Worm (Caenorhabditis elegans): ENCODE data around the gene F47F2.1.

Gene F47F2.1

ce11 chrX:3875714-3876113 lies 2.6 kb upstream of the F47F2.1 start:
- TF ChIP-seq fkh-10 (GFP tag; optimal IDR thresholded peaks at IDR 0.05) (peak; percentile 11), hlh-15 (tag; optimal IDR thresholded peaks at IDR 0.05) (no peak), unc-42 (tag; optimal IDR thresholded peaks at IDR 0.05) (peak; percentile 99), odd-2 (tag; optimal IDR thresholded peaks at IDR 0.05) (no peak), ceh-19 (GFP tag; optimal IDR thresholded peaks at IDR 0.05) (no peak), pax-1 (tag; optimal IDR thresholded peaks at IDR 0.05) (no peak), C08G9.2 (tag; optimal IDR thresholded peaks at IDR 0.05) (no peak), ztf-16 (tag; optimal IDR thresholded peaks at IDR 0.05) (no peak)

- TF ChIP-seq pha-2 (tag; optimal IDR thresholded peaks at IDR 0.05), result no peak
- no peak for TF ChIP-seq ceh-19 (GFP tag; optimal IDR thresholded peaks at IDR 0.05)
- TF ChIP-seq ceh-45 (GFP tag; IDR thresholded peaks at IDR 0.05), result no peak
- TF ChIP-seq sdc-2 (tag; optimal IDR thresholded peaks at IDR 0.05), result no peak
- TF ChIP-seq pag-3 (tag; optimal IDR thresholded peaks at IDR 0.05; ENCODE audit: borderline replicate concordance), result no peak
- TF ChIP-seq syd-9 (tag; optimal IDR thresholded peaks at IDR 0.05), result peak; percentile 1
- TF ChIP-seq ceh-22 (tag; optimal IDR thresholded peaks at IDR 0.05), result no peak
- no peak for TF ChIP-seq fax-1 (tag; optimal IDR thresholded peaks at IDR 0.05)
- no peak for TF ChIP-seq fkh-6 (tag; optimal IDR thresholded peaks at IDR 0.05)
- no peak for TF ChIP-seq ama-1 (optimal IDR thresholded peaks at IDR 0.05)
- peak; percentile 32 for TF ChIP-seq ceh-31 (tag; optimal IDR thresholded peaks at IDR 0.05)
These were observed 9.3 kb downstream of the F47F2.1 start for ce11 chrX:3887595-3887994.

- TF ChIP-seq K09A11.1 (tag; optimal IDR thresholded peaks at IDR 0.05; ENCODE audit: insufficient read depth) (no peak), F13H6.1 (tag; optimal IDR thresholded peaks at IDR 0.05) (no peak), ceh-14 (tag; optimal IDR thresholded peaks at IDR 0.05) (no peak), hlh-6 (tag; optimal IDR thresholded peaks at IDR 0.05) (no peak), ztf-16 (tag; optimal IDR thresholded peaks at IDR 0.05) (no peak), ceh-2 (tag; optimal IDR thresholded peaks at IDR 0.05) (no peak), tbx-7 (tag; optimal IDR thresholded peaks at IDR 0.05) (no peak), pat-9 (tag; optimal IDR thresholded peaks at IDR 0.05) (no peak), ceh-18 (tag; optimal IDR thresholded peaks at IDR 0.05) (no peak), ttx-3 (tag; optimal IDR thresholded peaks at IDR 0.05) (no peak), sdc-2 (tag; optimal IDR thresholded peaks at IDR 0.05) (no peak), fkh-6 (tag; optimal IDR thresholded peaks at IDR 0.05) (no peak), npax-4 (tag; optimal IDR thresholded peaks at IDR 0.05) (no peak), ceh-45 (GFP tag; IDR thresholded peaks at IDR 0.05) (no peak), ets-4 (tag; optimal IDR thresholded peaks at IDR 0.05) (no peak)
These were observed 17.2 kb downstream of the F47F2.1 start, which contains the start of gene F47F2.3 for ce11 chrX:3895577-3895976. Gene F47F2.3, minus strand, starts transcription at chrX:3895677.

ce11 chrX:3898255-3899177 lies 20.2 kb downstream of the F47F2.1 start:
- TF ChIP-seq pha-4 (tag; optimal IDR thresholded peaks at IDR 0.05) (no peak), C38D4.7 (GFP tag; optimal IDR thresholded peaks at IDR 0.05) (no peak), ceh-31 (tag; optimal IDR thresholded peaks at IDR 0.05) (peak; percentile 38), unc-55 (GFP tag; optimal IDR thresholded peaks at IDR 0.05) (peak; percentile 11)

- TF ChIP-seq pat-9 (tag; optimal IDR thresholded peaks at IDR 0.05) (peak; percentile 40), ceh-18 (tag; optimal IDR thresholded peaks at IDR 0.05) (peak; percentile 24), ceh-2 (tag; optimal IDR thresholded peaks at IDR 0.05) (no peak), unc-55 (GFP tag; optimal IDR thresholded peaks at IDR 0.05) (peak; percentile 8), ceh-6 (GFP tag; optimal IDR thresholded peaks at IDR 0.05) (no peak), sox-4 (tag; optimal IDR thresholded peaks at IDR 0.05) (no peak), ama-1 (optimal IDR thresholded peaks at IDR 0.05) (no peak), tbx-7 (tag; optimal IDR thresholded peaks at IDR 0.05) (no peak), ceh-48 (tag; optimal IDR thresholded peaks at IDR 0.05) (no peak), che-1 (tag; optimal IDR thresholded peaks at IDR 0.05) (no peak), rnt-1 (tag; optimal IDR thresholded peaks at IDR 0.05) (peak; percentile 37), elt-4 (tag; optimal IDR thresholded peaks at IDR 0.05) (no peak), K02D7.2 (tag; optimal IDR thresholded peaks at IDR 0.05) (no peak), sox-2 (GFP tag; IDR thresholded peaks at IDR 0.05) (no peak), pag-3 (tag; optimal IDR thresholded peaks at IDR 0.05; ENCODE audit: borderline replicate concordance) (no peak), madf-2 (tag; optimal IDR thresholded peaks at IDR 0.05) (no peak), nhr-11 (tag; optimal IDR thresholded peaks at IDR 0.05) (no peak), pax-1 (tag; optimal IDR thresholded peaks at IDR 0.05) (no peak)
These were observed 22.4 kb downstream of the F47F2.1 start for ce11 chrX:3900715-3901114.
